Worm (Caenorhabditis elegans): Measurements from ENCODE around the gene twk-3.

- no peak for TF ChIP-seq pha-4 (tag; optimal IDR thresholded peaks at IDR 0.05)
- no peak for TF ChIP-seq ceh-45 (GFP tag; IDR thresholded peaks at IDR 0.05)
- TF ChIP-seq hlh-8 (tag; optimal IDR thresholded peaks at IDR 0.05), result no peak
- TF ChIP-seq unc-42 (tag; optimal IDR thresholded peaks at IDR 0.05), result no peak
- TF ChIP-seq eyg-1 (tag; optimal IDR thresholded peaks at IDR 0.05), result no peak
- TF ChIP-seq unc-86 (tag; optimal IDR thresholded peaks at IDR 0.05), result no peak
- no peak for TF ChIP-seq fkh-10 (GFP tag; optimal IDR thresholded peaks at IDR 0.05)
- no peak for TF ChIP-seq rnt-1 (tag; optimal IDR thresholded peaks at IDR 0.05)
- no peak for TF ChIP-seq ceh-18 (tag; optimal IDR thresholded peaks at IDR 0.05)
These were observed 3.1 kb downstream of the twk-3 start, which contains the start of gene M110.8 for ce11 chrII:8209476-8209875.
